Fruit fly (Drosophila melanogaster): ENCODE measurements around the gene RabX5.

DNA sequence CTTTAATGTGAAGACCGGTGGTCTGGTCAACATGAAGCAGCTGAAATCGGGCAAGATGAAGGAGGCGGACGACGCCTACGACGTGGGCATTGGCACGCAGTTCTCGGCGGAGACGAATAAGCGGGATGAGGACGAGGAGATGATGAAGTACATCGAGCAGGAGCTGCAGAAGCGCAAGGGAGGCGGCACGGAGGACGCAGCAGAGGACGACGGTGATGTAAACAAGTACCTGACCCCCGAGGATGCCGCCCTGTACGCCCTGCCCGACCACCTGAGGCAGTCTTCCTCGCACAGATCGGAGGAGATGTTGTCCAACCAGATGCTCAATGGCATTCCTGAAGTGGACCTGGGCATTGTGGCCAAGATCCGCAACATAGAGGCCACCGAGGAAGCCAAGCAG, 4.4 kb downstream of the RabX5 start:
- no peak for TF ChIP-seq ttk (optimal IDR thresholded peaks at IDR 0.05)
- no peak for TF ChIP-seq insv (optimal IDR thresholded peaks at IDR 0.05)

Data from Kc167 (cell line).